Fruit fly (Drosophila melanogaster) whole organism, embryonic: Measurements from ENCODE around the gene AstA-R1.

ENCODE experiments used
- BtbVII ChIP-seq: fragments of 200-800 bp; sonication (Bioruptor generic); optimal IDR thresholded peaks from 3 replicates; lab custom pipeline; 2017; ENCODE audit warnings: missing biosample characterization, mild to moderate bottlenecking, missing genetic modification characterization
- C15 ChIP-seq: fragments of 200-800 bp; sonication (Bioruptor generic); IDR thresholded peaks from 3 replicates; pipeline ENCODE4 v1.3.6; 2022; ENCODE audit warnings: missing biosample characterization, missing genetic modification characterization
- CG10209 ChIP-seq: fragments of 200-800 bp; sonication (Bioruptor generic); optimal IDR thresholded peaks from 3 replicates; lab custom pipeline; 2017; ENCODE audit warnings: missing biosample characterization, mild to moderate bottlenecking, missing genetic modification characterization, missing genetic modification reagents
- CG10366 ChIP-seq: fragments of 200-800 bp; sonication (Bioruptor generic); IDR thresholded peaks from 2 replicates; pipeline ENCODE4 v1.3.6; 2022; ENCODE audit warnings: missing biosample characterization, missing genetic modification characterization
- CG12659 ChIP-seq: fragments of 200-800 bp; sonication (Bioruptor generic); optimal IDR thresholded peaks from 3 replicates; lab custom pipeline; 2017; ENCODE audit warnings: mild to moderate bottlenecking, missing biosample characterization, missing genetic modification reagents, missing genetic modification characterization
- CG13123 ChIP-seq: fragments of 200-800 bp; sonication (Bioruptor generic); optimal IDR thresholded peaks from 2 replicates; lab custom pipeline; 2016; ENCODE audit warnings: missing biosample characterization, missing genetic modification characterization
- CG13287 ChIP-seq: fragments of 200-800 bp; sonication (Bioruptor generic); IDR thresholded peaks from 2 replicates; pipeline ENCODE4 v1.3.6; 2022; ENCODE audit warnings: missing biosample characterization, missing genetic modification characterization; ENCODE audit not compliant: partially characterized antibody
- CG13296 ChIP-seq: fragments of 200-800 bp; sonication (Bioruptor generic); optimal IDR thresholded peaks from 3 replicates; lab custom pipeline; 2018; ENCODE audit warnings: missing biosample characterization, mild to moderate bottlenecking, missing genetic modification characterization
- CG14014 ChIP-seq: fragments of 200-800 bp; sonication (Bioruptor generic); IDR thresholded peaks from 2 replicates; pipeline ENCODE4 v1.3.6; 2022; ENCODE audit warnings: missing biosample characterization, missing genetic modification characterization
- CG15479 ChIP-seq: fragments of 200-800 bp; sonication (Bioruptor generic); optimal IDR thresholded peaks from 3 replicates; lab custom pipeline; 2019; ENCODE audit warnings: missing biosample characterization, mild to moderate bottlenecking, missing genetic modification characterization, moderate library complexity
- CG15696 ChIP-seq: fragments of 200-800 bp; sonication (Bioruptor generic); optimal IDR thresholded peaks from 2 replicates; lab custom pipeline; 2019; ENCODE audit warnings: missing biosample characterization, mild to moderate bottlenecking, missing genetic modification characterization, moderate library complexity
- CG17568 ChIP-seq: fragments of 200-800 bp; sonication (Bioruptor generic); optimal IDR thresholded peaks from 2 replicates; lab custom pipeline; 2018; ENCODE audit warnings: missing biosample characterization, mild to moderate bottlenecking, missing genetic modification characterization, moderate library complexity
- CG17802 ChIP-seq: fragments of 200-800 bp; sonication (Bioruptor generic); optimal IDR thresholded peaks from 2 replicates; lab custom pipeline; 2018; ENCODE audit warnings: missing biosample characterization, mild to moderate bottlenecking, missing genetic modification characterization, moderate library complexity
- CG1792 ChIP-seq: fragments of 200-800 bp; sonication (Bioruptor generic); optimal IDR thresholded peaks from 2 replicates; lab custom pipeline; 2016; ENCODE audit warnings: missing biosample characterization, missing genetic modification characterization
- CG1832 ChIP-seq: fragments of 200-800 bp; sonication (Bioruptor generic); optimal IDR thresholded peaks from 2 replicates; lab custom pipeline; 2017; ENCODE audit warnings: missing biosample characterization, mild to moderate bottlenecking, missing genetic modification characterization, inconsistent platforms
- CG2678 ChIP-seq: fragments of 200-800 bp; sonication (Bioruptor generic); optimal IDR thresholded peaks from 3 replicates; lab custom pipeline; 2019; ENCODE audit warnings: missing biosample characterization, mild to moderate bottlenecking, missing genetic modification characterization, moderate library complexity
- CG30020 ChIP-seq: fragments of 200-800 bp; optimal IDR thresholded peaks from 2 replicates; lab custom pipeline; 2019; ENCODE audit warnings: missing biosample characterization, mild to moderate bottlenecking, missing genetic modification characterization, moderate library complexity
- CG34422 ChIP-seq: fragments of 200-800 bp; sonication (Bioruptor generic); IDR thresholded peaks from 3 replicates; pipeline ENCODE4 v1.3.6; 2022; ENCODE audit warnings: missing biosample characterization, missing genetic modification characterization
- CG3838 ChIP-seq: fragments of 200-800 bp; sonication (Bioruptor generic); optimal IDR thresholded peaks from 3 replicates; lab custom pipeline; 2016; ENCODE audit warnings: missing biosample characterization, missing genetic modification characterization
- CG4328 ChIP-seq: fragments of 200-800 bp; sonication (Bioruptor generic); optimal IDR thresholded peaks from 3 replicates; lab custom pipeline; 2017; ENCODE audit warnings: missing biosample characterization, missing genetic modification reagents, missing genetic modification characterization
- CG7987 ChIP-seq: fragments of 200-800 bp; sonication (Bioruptor generic); optimal IDR thresholded peaks from 2 replicates; lab custom pipeline; 2018; ENCODE audit warnings: missing biosample characterization, mild to moderate bottlenecking, missing genetic modification characterization, moderate library complexity
- CG8765 ChIP-seq: fragments of 200-800 bp; sonication (Bioruptor generic); IDR thresholded peaks from 2 replicates; pipeline ENCODE4 v1.3.6; 2022; ENCODE audit warnings: missing biosample characterization, missing genetic modification characterization
- CG9727 ChIP-seq: fragments of 200-800 bp; sonication (Bioruptor generic); optimal IDR thresholded peaks from 3 replicates; lab custom pipeline; 2017; ENCODE audit warnings: missing biosample characterization, mild to moderate bottlenecking, missing genetic modification characterization
- Chrac-16 ChIP-seq: fragments of 200-800 bp; sonication (Bioruptor generic); optimal IDR thresholded peaks from 3 replicates; lab custom pipeline; 2016; ENCODE audit warnings: missing biosample characterization, missing genetic modification characterization
- D19B ChIP-seq: fragments of 200-800 bp; sonication (Bioruptor generic); optimal IDR thresholded peaks from 2 replicates; lab custom pipeline; 2017; ENCODE audit warnings: missing biosample characterization, mild to moderate bottlenecking, missing genetic modification characterization
- Dbx ChIP-seq: fragments of 200-800 bp; sonication (Bioruptor generic); IDR thresholded peaks from 3 replicates; pipeline ENCODE4 v1.3.6; 2022; ENCODE audit warnings: missing biosample characterization, missing genetic modification characterization
- Doc2 ChIP-seq: fragments of 200-800 bp; sonication (Bioruptor generic); IDR thresholded peaks from 2 replicates; pipeline ENCODE4 v1.3.6; 2022; ENCODE audit warnings: missing biosample characterization, missing genetic modification characterization
- ERR ChIP-seq: fragments of 200-800 bp; sonication (Bioruptor generic); optimal IDR thresholded peaks from 2 replicates; lab custom pipeline; 2016; ENCODE audit warnings: missing biosample characterization, missing genetic modification characterization
- Fer2 ChIP-seq: fragments of 200-800 bp; sonication (Bioruptor generic); optimal IDR thresholded peaks from 2 replicates; lab custom pipeline; 2018; ENCODE audit warnings: missing biosample characterization, mild to moderate bottlenecking, missing genetic modification characterization, moderate library complexity
- GATAe ChIP-seq: fragments of 200-800 bp; sonication (Bioruptor generic); conservative IDR thresholded peaks from 2 replicates; pipeline ENCODE4 v1.3.6; 2022; ENCODE audit warnings: missing biosample characterization, missing genetic modification characterization
- Gug ChIP-seq: fragments of 200-800 bp; sonication (Bioruptor generic); IDR thresholded peaks from 4 replicates; pipeline ENCODE4 v1.3.6; 2022; ENCODE audit warnings: missing biosample characterization, missing genetic modification characterization
- HLH3B ChIP-seq: fragments of 200-800 bp; sonication (Bioruptor generic); IDR thresholded peaks from 2 replicates; pipeline ENCODE4 v1.3.6; 2022; ENCODE audit warnings: missing biosample characterization, missing genetic modification characterization
- MESR4 ChIP-seq: fragments of 200-800 bp; sonication (Bioruptor generic); optimal IDR thresholded peaks from 2 replicates; lab custom pipeline; 2018; ENCODE audit warnings: missing biosample characterization, mild to moderate bottlenecking, missing genetic modification characterization, moderate library complexity
- Mes4 ChIP-seq: fragments of 200-800 bp; sonication (Bioruptor generic); optimal IDR thresholded peaks from 2 replicates; lab custom pipeline; 2016; ENCODE audit warnings: missing biosample characterization, missing genetic modification characterization
- Mrtf ChIP-seq: fragments of 200-800 bp; sonication (Bioruptor generic); IDR thresholded peaks from 3 replicates; pipeline ENCODE4 v1.3.6; 2022; ENCODE audit warnings: missing biosample characterization, missing genetic modification characterization
- Poxn ChIP-seq: fragments of 200-800 bp; sonication (Bioruptor generic); IDR thresholded peaks from 2 replicates; pipeline ENCODE4 v1.3.6; 2022; ENCODE audit warnings: missing biosample characterization, missing genetic modification characterization
- Ptx1 ChIP-seq: fragments of 200-800 bp; sonication (Bioruptor generic); IDR thresholded peaks from 2 replicates; pipeline ENCODE4 v1.3.6; 2022; ENCODE audit warnings: missing biosample characterization, missing genetic modification characterization
- Spps ChIP-seq: fragments of 200-800 bp; sonication (Bioruptor generic); optimal IDR thresholded peaks from 2 replicates; lab custom pipeline; 2018; ENCODE audit warnings: missing biosample characterization, mild to moderate bottlenecking, missing genetic modification characterization
- Sry-δ ChIP-seq: fragments of 200-800 bp; sonication (Bioruptor generic); optimal IDR thresholded peaks from 2 replicates; lab custom pipeline; 2016; ENCODE audit warnings: missing biosample characterization, missing genetic modification characterization
- Xrp1 ChIP-seq: fragments of 200-800 bp; sonication (Bioruptor generic); IDR thresholded peaks from 2 replicates; pipeline ENCODE4 v1.3.6; 2022; ENCODE audit warnings: missing biosample characterization, missing genetic modification characterization
- br ChIP-seq: fragments of >200 bp; optimal IDR thresholded peaks from 2 replicates; lab custom pipeline; 2017
- btn ChIP-seq: fragments of 200-800 bp; sonication (Bioruptor generic); optimal IDR thresholded peaks from 2 replicates; lab custom pipeline; 2016; ENCODE audit warnings: missing biosample characterization, missing genetic modification characterization
- crc ChIP-seq: fragments of 200-800 bp; sonication (Bioruptor generic); optimal IDR thresholded peaks from 2 replicates; lab custom pipeline; 2016; ENCODE audit warnings: missing biosample characterization, missing genetic modification characterization
- da ChIP-seq: fragments of 200-800 bp; sonication (Bioruptor generic); optimal IDR thresholded peaks from 2 replicates; lab custom pipeline; 2016; ENCODE audit warnings: missing biosample characterization, missing genetic modification characterization
- dan ChIP-seq: fragments of 200-800 bp; sonication (Bioruptor generic); IDR thresholded peaks from 2 replicates; pipeline ENCODE4 v1.3.6; 2022; ENCODE audit warnings: missing biosample characterization, missing genetic modification characterization
- hth ChIP-seq: fragments of >200 bp; optimal IDR thresholded peaks from 2 replicates; lab custom pipeline; 2017; ENCODE audit warnings: inconsistent platforms
- onecut ChIP-seq: fragments of 200-800 bp; sonication (Bioruptor generic); IDR thresholded peaks from 2 replicates; pipeline ENCODE4 v1.3.6; 2022; ENCODE audit warnings: missing biosample characterization, missing genetic modification characterization
- pum ChIP-seq: fragments of 200-800 bp; sonication (Bioruptor generic); optimal IDR thresholded peaks from 2 replicates; lab custom pipeline; 2016; ENCODE audit warnings: missing biosample characterization, missing genetic modification characterization
- schlank ChIP-seq: fragments of 200-800 bp; sonication (Bioruptor generic); optimal IDR thresholded peaks from 2 replicates; lab custom pipeline; 2018; ENCODE audit warnings: missing biosample characterization, mild to moderate bottlenecking, missing genetic modification characterization
- slbo ChIP-seq: fragments of 200-800 bp; sonication (Bioruptor generic); IDR thresholded peaks from 2 replicates; pipeline ENCODE4 v1.3.6; 2022; ENCODE audit warnings: missing biosample characterization, missing genetic modification characterization
- so ChIP-seq: fragments of 200-800 bp; sonication (Bioruptor generic); IDR thresholded peaks from 3 replicates; pipeline ENCODE4 v1.3.6; 2022; ENCODE audit warnings: missing biosample characterization, missing genetic modification characterization
- tio ChIP-seq: fragments of 200-800 bp; sonication (Bioruptor generic); optimal IDR thresholded peaks from 2 replicates; lab custom pipeline; 2017; ENCODE audit warnings: missing biosample characterization, missing genetic modification characterization, inconsistent platforms
- wek ChIP-seq: fragments of 200-800 bp; sonication (Bioruptor generic); optimal IDR thresholded peaks from 3 replicates; lab custom pipeline; 2018; ENCODE audit warnings: missing biosample characterization, mild to moderate bottlenecking, missing genetic modification characterization, moderate library complexity

The AstA-R1 gene

dm6 chrX:3671469-3672094, 97.2 kb downstream of the AstA-R1 start, which contains the start of the genes Parg and Mnt (continued):
- TF ChIP-seq tio (GFP tag; lab: Kevin White, UChicago) (no peak), CG9727 (GFP tag; lab: Kevin White, UChicago) (no peak), Fer2 (tag; lab: Kevin White, UChicago) (no peak), schlank (tag; lab: Kevin White, UChicago) (no peak), Dbx (GFP tag; lab: Robert Waterston, UW) (no peak), Poxn (no peak), ERR (GFP tag; lab: Kevin White, UChicago) (no peak), CG14014 (GFP tag; lab: Robert Waterston, UW) (no peak), CG15479 (GFP tag; lab: Kevin White, UChicago) (no peak), Xrp1 (GFP tag; lab: Robert Waterston, UW) (no peak), CG1792 (GFP tag; lab: Kevin White, UChicago) (no peak), crc (no peak), Mes4 (GFP tag; lab: Kevin White, UChicago) (no peak), CG17802 (tag; lab: Kevin White, UChicago) (no peak), CG7987 (GFP tag; lab: Kevin White, UChicago) (no peak), Chrac-16 (no peak), wek (GFP tag; lab: Kevin White, UChicago) (no peak), C15 (GFP tag; lab: Robert Waterston, UW) (no peak), HLH3B (GFP tag; lab: Robert Waterston, UW) (no peak), Mrtf (GFP tag; lab: Robert Waterston, UW) (no peak), CG8765 (GFP tag; lab: Robert Waterston, UW) (no peak), hth (lab: Kevin White, UChicago) (no peak), BtbVII (GFP tag; lab: Kevin White, UChicago) (no peak), CG15696 (no peak), CG34422 (GFP tag; lab: Robert Waterston, UW) (no peak), Ptx1 (GFP tag; lab: Robert Waterston, UW) (no peak), CG4328 (GFP tag; lab: Kevin White, UChicago) (no peak), dan (no peak), br (lab: Kevin White, UChicago) (no peak), CG12659 (GFP tag; lab: Kevin White, UChicago) (peak; percentile 59), GATAe (GFP tag; lab: Robert Waterston, UW) (no peak), CG13296 (no peak), onecut (GFP tag; lab: Robert Waterston, UW) (peak; percentile 32; the same call in 1 of the 2 replicates), D19B (GFP tag; lab: Kevin White, UChicago) (no peak), CG10209 (GFP tag; lab: Kevin White, UChicago) (no peak), CG13123 (GFP tag; lab: Kevin White, UChicago) (no peak), CG30020 (tag; lab: Kevin White, UChicago) (no peak), Doc2 (GFP tag; lab: Robert Waterston, UW) (no peak), CG1832 (no peak), CG2678 (tag; lab: Kevin White, UChicago) (peak; percentile 12), CG17568 (GFP tag; lab: Kevin White, UChicago) (no peak), btn (no peak), MESR4 (no peak), Spps (tag; lab: Kevin White, UChicago) (no peak), CG10366 (no peak), Gug (GFP tag; lab: Robert Waterston, UW) (no peak), so (GFP tag; lab: Robert Waterston, UW) (no peak), Sry-δ (GFP tag; lab: Kevin White, UChicago) (peak; percentile 78), da (GFP tag; lab: Kevin White, UChicago) (no peak), slbo (GFP tag; lab: Robert Waterston, UW) (no peak), CG3838 (GFP tag; lab: Kevin White, UChicago) (no peak), CG13287 (GFP tag; lab: Robert Waterston, UW) (peak; percentile 71), pum (GFP tag; lab: Kevin White, UChicago) (no peak)
